Worm (Caenorhabditis elegans) whole organism, midembryonic: ENCODE data around the gene srg-24.
"Not testable (repeated sequence)": the region's sequence is repeated elsewhere in the genome, so short reads cannot be mapped to it uniquely, and the experiment has no call there.

Source experiments
- T22C8.4 ChIP-seq: fragments of 200-800 bp; sonication (Bioruptor generic); IDR thresholded peaks from 2 replicates; pipeline ENCODE4 v1.3.6; 2022; ENCODE audit warnings: missing genetic modification characterization, missing compliant biosample characterization
- cog-1 ChIP-seq: sonication (generic microtip); optimal IDR thresholded peaks from 2 replicates; lab custom pipeline; 2016; ENCODE audit warnings: missing genetic modification characterization, missing compliant biosample characterization
- flt-1 ChIP-seq: fragments of 200-800 bp; sonication (Bioruptor generic); IDR thresholded peaks from 2 replicates; pipeline ENCODE4 v1.3.6; 2022; ENCODE audit warnings: missing genetic modification characterization, missing compliant biosample characterization
- klf-2 ChIP-seq: fragments of 200-800 bp; sonication (Bioruptor generic); conservative IDR thresholded peaks from 2 replicates; pipeline ENCODE4 v1.3.6; 2022; ENCODE audit warnings: missing genetic modification reagents, missing genetic modification characterization, missing compliant biosample characterization
- ref-1 ChIP-seq: fragments of 200-800 bp; sonication (Bioruptor generic); conservative IDR thresholded peaks from 2 replicates; pipeline ENCODE4 v1.3.6; 2022; ENCODE audit warnings: missing genetic modification reagents, missing genetic modification characterization, missing compliant biosample characterization
- tab-1 ChIP-seq: fragments of 200-800 bp; sonication (Bioruptor generic); IDR thresholded peaks from 2 replicates; pipeline ENCODE4 v1.3.6; 2022; ENCODE audit warnings: missing genetic modification characterization, missing compliant biosample characterization
- ztf-29 ChIP-seq: fragments of 200-800 bp; sonication (Bioruptor generic); IDR thresholded peaks from 2 replicates; pipeline ENCODE4 v1.3.6; 2022; ENCODE audit warnings: missing genetic modification reagents, missing genetic modification characterization, missing compliant biosample characterization

DNA sequence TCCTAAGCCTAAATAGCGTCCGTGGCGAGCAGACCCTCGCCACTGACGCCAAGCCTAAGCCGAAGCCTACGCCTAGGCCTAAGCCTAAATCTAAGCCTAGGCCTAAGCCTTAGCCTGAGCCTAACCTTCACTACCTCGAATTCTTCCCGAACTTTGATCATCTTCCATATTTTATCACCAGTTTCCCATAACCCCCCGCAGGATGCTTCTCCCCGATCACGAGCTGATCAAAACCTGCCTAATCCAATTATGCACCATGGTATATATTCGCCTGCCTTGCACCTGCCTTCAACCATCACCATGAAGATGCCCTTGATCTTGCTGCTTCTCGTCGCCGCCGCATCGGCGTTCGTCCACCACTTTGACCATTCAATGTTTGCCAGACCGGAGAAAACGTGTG lies 26.3 kb upstream of the srg-24 start, which contains the start of gene ins-31:
- not testable (repeated sequence) for TF ChIP-seq ref-1; flt-1; T22C8.4 (GFP tag; lab: Robert Waterston, UW); cog-1 (tag; lab: Kevin White, UChicago); klf-2 (GFP tag; lab: Robert Waterston, UW); ztf-29 (GFP tag; lab: Robert Waterston, UW); tab-1 (GFP tag; lab: Robert Waterston, UW)
